Worm (Caenorhabditis elegans) whole organism, dauer: ENCODE data around the gene jmjd-3.3.

Source experiments
- unc-62 ChIP-seq: sonication (generic microtip); optimal IDR thresholded peaks from 2 replicates; lab custom pipeline; 2017; ENCODE audit warnings: missing biosample characterization, missing genetic modification reagents, missing genetic modification characterization

Gene jmjd-3.3

ce11 chrX:13471855-13472254, 35.6 kb downstream of the jmjd-3.3 start, which contains the start of gene tre-4:
Gene tre-4, plus strand, starts transcription at chrX:13472155.
- no peak for TF ChIP-seq unc-62 (GFP tag; lab: Kevin White, UChicago)

DNA sequence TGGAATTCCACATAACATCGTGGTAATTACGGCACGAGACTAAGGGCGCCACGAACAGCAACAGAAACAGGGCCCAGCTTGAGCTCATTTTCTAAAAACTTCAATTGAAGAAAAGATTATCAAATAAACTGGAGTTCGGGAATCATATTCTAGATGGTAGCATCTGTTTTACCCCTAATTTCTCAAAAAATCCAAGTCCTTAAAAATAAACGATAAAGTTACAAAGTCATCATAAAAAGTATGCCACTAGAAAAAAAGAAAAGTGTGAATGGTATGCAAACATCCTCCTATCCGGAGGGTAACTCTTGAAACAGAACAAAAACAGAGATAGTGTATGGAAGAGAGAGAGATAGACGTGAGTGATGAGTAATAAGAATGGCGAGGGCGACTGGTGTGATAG, 41.1 kb downstream of the jmjd-3.3 start, which contains the start of gene efn-3:
Gene efn-3 (minus strand): TSS at position 101 of the 400 bp plus-strand sequence.
- no peak for TF ChIP-seq unc-62 (GFP tag; lab: Kevin White, UChicago)

ce11 chrX:13481704-13482103, 45.5 kb downstream of the jmjd-3.3 start, which contains the start of gene srd-50:
Gene srd-50, minus strand, starts transcription at chrX:13481804.
- no peak for TF ChIP-seq unc-62 (GFP tag; lab: Kevin White, UChicago)

DNA sequence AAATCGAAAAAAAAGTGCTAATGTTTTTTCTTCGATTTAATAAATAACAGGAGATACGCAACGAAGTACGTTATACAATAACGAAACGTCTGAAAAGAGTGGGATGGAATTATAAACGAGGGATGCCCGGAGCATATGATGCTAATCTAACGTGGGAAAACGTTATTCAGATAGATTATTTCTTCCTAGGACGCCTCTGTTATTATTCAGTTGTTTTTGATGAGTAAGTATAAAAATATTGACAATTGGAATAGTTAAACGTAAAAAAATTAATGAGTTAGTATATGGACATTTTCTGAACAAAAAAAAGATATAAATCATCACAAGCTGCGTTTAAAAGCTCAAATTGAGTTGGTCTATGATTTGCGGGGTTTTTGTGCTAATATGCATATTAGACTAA, 48.6 kb downstream of the jmjd-3.3 start, which contains the start of gene srd-51:
Gene srd-51 (minus strand): TSS at position 101 of the 400 bp plus-strand sequence.
- TF ChIP-seq unc-62 (GFP tag; lab: Kevin White, UChicago) = no peak
